Worm (Caenorhabditis elegans): ENCODE data around the gene ptr-9.

The ptr-9 gene

DNA sequence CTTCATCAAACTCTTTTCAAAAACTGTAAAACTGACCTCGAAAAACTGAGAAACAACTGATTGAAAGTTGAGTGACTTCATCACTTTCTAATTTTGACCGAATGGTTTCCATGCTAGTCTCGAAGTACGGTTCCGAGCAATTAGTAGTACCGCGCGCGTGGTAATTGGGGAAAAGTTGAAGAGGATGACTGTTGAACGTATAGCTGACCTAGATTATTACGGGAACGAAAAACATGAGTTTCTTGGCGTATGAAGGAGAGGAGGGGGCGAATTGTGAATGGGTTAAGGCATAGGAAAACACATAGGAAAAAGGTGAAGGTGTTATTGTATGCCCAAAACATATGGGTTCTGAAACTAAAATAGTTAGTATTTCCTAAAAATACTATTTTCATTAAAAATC, at the start of gene ptr-9:
Gene ptr-9 (minus strand): TSS at position 101 of the 400 bp plus-strand sequence.
- TF ChIP-seq F13H6.1 (tag; optimal IDR thresholded peaks at IDR 0.05) (no peak), madf-2 (tag; optimal IDR thresholded peaks at IDR 0.05) (no peak), ahr-1 (tag; optimal IDR thresholded peaks at IDR 0.05) (no peak), ets-4 (tag; optimal IDR thresholded peaks at IDR 0.05) (no peak), K02D7.2 (tag; optimal IDR thresholded peaks at IDR 0.05) (no peak), ceh-45 (GFP tag; IDR thresholded peaks at IDR 0.05) (no peak)

DNA sequence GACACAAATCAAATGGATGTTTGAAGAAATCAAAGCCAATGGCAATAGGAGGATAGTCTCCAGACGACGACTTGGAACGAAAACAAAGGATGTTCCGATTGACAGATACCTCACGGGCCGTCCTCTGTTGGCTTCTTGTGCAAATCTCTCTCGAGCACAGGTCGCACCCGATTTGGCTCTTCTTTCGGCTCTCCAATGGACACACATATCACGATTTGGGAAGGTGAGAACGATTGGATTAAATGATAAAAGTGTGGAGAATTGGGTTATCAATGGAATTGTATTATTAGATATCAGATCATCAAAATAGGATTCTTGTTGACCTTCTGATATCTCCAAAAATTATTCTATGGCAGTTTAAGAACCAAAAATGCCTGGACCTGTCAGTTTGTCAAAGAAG, 44.7 kb upstream of the ptr-9 start, which contains the start of gene ZC84.1:
Gene ZC84.1 (minus strand): TSS at position 101 of the 400 bp plus-strand sequence.
- TF ChIP-seq dve-1 (tag; optimal IDR thresholded peaks at IDR 0.05): no peak
- TF ChIP-seq Y22D7AL.16 (tag; optimal IDR thresholded peaks at IDR 0.05): no peak
- TF ChIP-seq K09A11.1 (tag; optimal IDR thresholded peaks at IDR 0.05; ENCODE audit: insufficient read depth): no peak
- TF ChIP-seq odd-2 (tag; optimal IDR thresholded peaks at IDR 0.05): no peak
- no peak for TF ChIP-seq hlh-13 (GFP tag; optimal IDR thresholded peaks at IDR 0.05)
- no peak for TF ChIP-seq dmd-4 (tag; optimal IDR thresholded peaks at IDR 0.05; ENCODE audit: borderline replicate concordance)
- no peak for TF ChIP-seq unc-3 (GFP tag; conservative IDR thresholded peaks at IDR 0.05)
- no peak for TF ChIP-seq unc-3 (tag; optimal IDR thresholded peaks at IDR 0.05)
- TF ChIP-seq ceh-6 (GFP tag; optimal IDR thresholded peaks at IDR 0.05): no peak

DNA sequence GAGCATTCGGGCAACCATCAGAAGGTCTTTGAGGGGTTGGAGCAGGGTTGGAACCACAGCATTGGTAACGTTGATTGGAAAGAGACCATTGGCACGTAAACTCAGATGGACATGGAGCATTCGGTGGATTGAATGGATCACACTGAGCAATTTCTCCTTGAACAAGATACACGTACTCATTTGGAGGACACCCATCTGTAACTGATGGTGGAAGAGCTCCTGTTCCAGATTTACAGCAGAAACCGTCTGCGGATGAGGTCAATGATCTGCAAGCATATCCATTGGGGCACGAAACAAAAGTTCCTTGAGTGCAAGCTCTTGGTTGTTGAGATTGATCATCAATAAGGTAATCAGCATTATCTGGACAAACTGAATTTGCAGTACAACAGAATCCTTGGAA, 40.5 kb upstream of the ptr-9 start:
- no peak for TF ChIP-seq dve-1 (tag; optimal IDR thresholded peaks at IDR 0.05)
- TF ChIP-seq unc-42 (tag; optimal IDR thresholded peaks at IDR 0.05): no peak
- TF ChIP-seq Y22D7AL.16 (tag; optimal IDR thresholded peaks at IDR 0.05): no peak
- TF ChIP-seq hlh-15 (tag; optimal IDR thresholded peaks at IDR 0.05): no peak
- TF ChIP-seq ceh-34 (tag; optimal IDR thresholded peaks at IDR 0.05): no peak
- TF ChIP-seq ets-4 (tag; optimal IDR thresholded peaks at IDR 0.05): no peak
- no peak for TF ChIP-seq ceh-14 (tag; optimal IDR thresholded peaks at IDR 0.05)
- TF ChIP-seq ceh-2 (tag; optimal IDR thresholded peaks at IDR 0.05): no peak
- TF ChIP-seq rnt-1 (tag; optimal IDR thresholded peaks at IDR 0.05): no peak
- TF ChIP-seq ztf-16 (tag; optimal IDR thresholded peaks at IDR 0.05): no peak
- no peak for TF ChIP-seq pha-4 (tag; optimal IDR thresholded peaks at IDR 0.05)
- TF ChIP-seq nhr-11 (tag; optimal IDR thresholded peaks at IDR 0.05): no peak
- TF ChIP-seq ceh-9 (tag; optimal IDR thresholded peaks at IDR 0.05): no peak
- no peak for TF ChIP-seq ahr-1 (tag; optimal IDR thresholded peaks at IDR 0.05)
- no peak for TF ChIP-seq pha-2 (tag; optimal IDR thresholded peaks at IDR 0.05)
- no peak for TF ChIP-seq unc-86 (tag; optimal IDR thresholded peaks at IDR 0.05)

DNA sequence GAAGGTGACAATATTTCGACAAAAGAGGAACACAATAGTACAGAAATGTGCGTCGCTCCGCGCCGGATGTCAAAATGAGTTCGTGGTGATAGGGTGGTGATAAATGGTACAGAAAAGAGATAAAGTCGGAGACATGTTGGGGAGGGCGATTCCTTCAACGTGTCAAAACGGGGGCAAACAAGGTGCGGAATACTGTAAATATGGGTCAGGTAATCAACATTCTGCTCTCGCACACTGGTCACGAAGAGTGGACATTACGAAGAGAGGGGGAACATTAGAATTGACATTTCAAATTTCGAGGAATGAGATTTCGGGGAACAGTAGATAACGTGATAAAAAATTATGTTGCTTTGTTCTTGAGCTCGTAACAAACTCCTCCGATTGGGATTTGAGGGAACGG, 38.2 kb upstream of the ptr-9 start, which contains the start of gene ZC84.6:
Gene ZC84.6 (minus strand): TSS at position 101 of the 400 bp plus-strand sequence.
- no peak for TF ChIP-seq sox-4 (tag; optimal IDR thresholded peaks at IDR 0.05)
- no peak for TF ChIP-seq pax-1 (tag; optimal IDR thresholded peaks at IDR 0.05)
- TF ChIP-seq ceh-9 (tag; optimal IDR thresholded peaks at IDR 0.05): no peak
- no peak for TF ChIP-seq ttx-3 (tag; optimal IDR thresholded peaks at IDR 0.05)
- no peak for TF ChIP-seq fkh-6 (tag; optimal IDR thresholded peaks at IDR 0.05)
- no peak for TF ChIP-seq pat-9 (tag; optimal IDR thresholded peaks at IDR 0.05)
- no peak for TF ChIP-seq ceh-45 (GFP tag; IDR thresholded peaks at IDR 0.05)
- TF ChIP-seq ztf-16 (tag; optimal IDR thresholded peaks at IDR 0.05): no peak
- TF ChIP-seq zip-5 (tag; optimal IDR thresholded peaks at IDR 0.05): no peak
- no peak for TF ChIP-seq sdc-2 (tag; optimal IDR thresholded peaks at IDR 0.05)
- TF ChIP-seq pag-3 (tag; optimal IDR thresholded peaks at IDR 0.05; ENCODE audit: borderline replicate concordance): no peak
- no peak for TF ChIP-seq ceh-31 (tag; optimal IDR thresholded peaks at IDR 0.05)
- no peak for TF ChIP-seq lin-11 (tag; optimal IDR thresholded peaks at IDR 0.05)
- TF ChIP-seq C38D4.7 (GFP tag; optimal IDR thresholded peaks at IDR 0.05): no peak
- no peak for TF ChIP-seq hlh-8 (tag; optimal IDR thresholded peaks at IDR 0.05)
- no peak for TF ChIP-seq unc-86 (tag; optimal IDR thresholded peaks at IDR 0.05)
- no peak for TF ChIP-seq hlh-6 (tag; optimal IDR thresholded peaks at IDR 0.05)
